Fruit fly (Drosophila melanogaster) whole organism, pupa: ENCODE measurements around the gene CG46515.
"Not testable (repeated sequence)": the region's sequence is repeated elsewhere in the genome, so short reads cannot be mapped to it uniquely, and the experiment has no call there.

ENCODE experiments used
- CG13204 ChIP-seq: fragments of 200-800 bp; sonication (Bioruptor generic); optimal IDR thresholded peaks from 2 replicates; lab custom pipeline; 2018; ENCODE audit warnings: missing biosample characterization, mild to moderate bottlenecking, missing genetic modification characterization, moderate library complexity
- CG14655 ChIP-seq: fragments of 200-800 bp; sonication (Bioruptor generic); optimal IDR thresholded peaks from 3 replicates; lab custom pipeline; 2017; ENCODE audit warnings: mild to moderate bottlenecking, missing biosample characterization, missing genetic modification reagents, missing genetic modification characterization
- CG17806 ChIP-seq: fragments of 200-800 bp; sonication (Bioruptor generic); optimal IDR thresholded peaks from 2 replicates; lab custom pipeline; 2018; ENCODE audit warnings: missing biosample characterization, mild to moderate bottlenecking, missing genetic modification characterization, moderate library complexity
- CG34367 ChIP-seq: fragments of 200-800 bp; sonication (Bioruptor generic); optimal IDR thresholded peaks from 2 replicates; lab custom pipeline; 2018; ENCODE audit warnings: missing biosample characterization, mild to moderate bottlenecking, missing genetic modification characterization
- CG8301 ChIP-seq: fragments of 200-800 bp; sonication (Bioruptor generic); optimal IDR thresholded peaks from 2 replicates; lab custom pipeline; 2018; ENCODE audit warnings: missing biosample characterization, mild to moderate bottlenecking, missing genetic modification characterization
- fd96Ca ChIP-seq: fragments of 200-800 bp; sonication (Bioruptor generic); IDR thresholded peaks from 3 replicates; pipeline ENCODE4 v1.3.6; 2022; ENCODE audit warnings: missing biosample characterization, missing genetic modification characterization

dm6 chrX:22201883-22202282 is at the start of gene CG46515:
- TF ChIP-seq fd96Ca (GFP tag; lab: Robert Waterston, UW); CG13204; CG8301; CG17806; CG34367 (tag; lab: Kevin White, UChicago); CG14655 (GFP tag; lab: Kevin White, UChicago): not testable (repeated sequence)
